Fruit fly (Drosophila melanogaster) whole organism, prepupa: ENCODE data around the gene CG7099.

Experiments
- CG10631 ChIP-seq: fragments of 200-800 bp; sonication (Bioruptor generic); optimal IDR thresholded peaks from 2 replicates; lab custom pipeline; 2016; ENCODE audit warnings: missing biosample characterization, missing genetic modification characterization
- CG11294 ChIP-seq: fragments of 200-800 bp; sonication (Bioruptor generic); IDR thresholded peaks from 2 replicates; pipeline ENCODE4 v1.3.6; 2022; ENCODE audit warnings: missing biosample characterization, missing genetic modification characterization
- CG11762 ChIP-seq: fragments of 200-800 bp; sonication (Bioruptor generic); optimal IDR thresholded peaks from 3 replicates; lab custom pipeline; 2016; ENCODE audit warnings: missing biosample characterization, missing genetic modification characterization; ENCODE audit not compliant: insufficient read depth
- CG15336 ChIP-seq: fragments of 200-800 bp; sonication (Bioruptor generic); IDR thresholded peaks from 2 replicates; pipeline ENCODE4 v1.3.6; 2022; ENCODE audit warnings: missing biosample characterization, missing genetic modification characterization
- CG34406 ChIP-seq: fragments of 200-800 bp; sonication (Bioruptor generic); optimal IDR thresholded peaks from 3 replicates; lab custom pipeline; 2016; ENCODE audit warnings: missing biosample characterization, missing genetic modification characterization
- CG3919 ChIP-seq: fragments of 200-800 bp; sonication (Bioruptor generic); optimal IDR thresholded peaks from 3 replicates; lab custom pipeline; 2016; ENCODE audit warnings: missing biosample characterization, missing genetic modification characterization
- CG6163 ChIP-seq: fragments of 200-800 bp; sonication (Bioruptor generic); IDR thresholded peaks from 3 replicates; pipeline ENCODE4 v1.3.6; 2022; ENCODE audit warnings: missing biosample characterization, missing genetic modification characterization
- CG6276 ChIP-seq: fragments of 200-800 bp; sonication (Bioruptor generic); optimal IDR thresholded peaks from 2 replicates; lab custom pipeline; 2017; ENCODE audit warnings: missing biosample characterization, mild to moderate bottlenecking, missing genetic modification characterization
- CG6792 ChIP-seq: fragments of 200-800 bp; sonication (Bioruptor generic); optimal IDR thresholded peaks from 3 replicates; lab custom pipeline; 2016; ENCODE audit warnings: missing biosample characterization, missing genetic modification characterization
- CG6808 ChIP-seq: fragments of 200-800 bp; sonication (Bioruptor generic); optimal IDR thresholded peaks from 3 replicates; lab custom pipeline; 2017; ENCODE audit warnings: missing biosample characterization, missing genetic modification characterization, mild to moderate bottlenecking, moderate library complexity, missing genetic modification reagents
- CG7368 ChIP-seq: fragments of 200-800 bp; sonication (Bioruptor generic); optimal IDR thresholded peaks from 3 replicates; lab custom pipeline; 2016; ENCODE audit warnings: missing biosample characterization, missing genetic modification characterization
- CG8632 ChIP-seq: fragments of 200-800 bp; sonication (Bioruptor generic); optimal IDR thresholded peaks from 3 replicates; lab custom pipeline; 2016; ENCODE audit warnings: missing biosample characterization, missing genetic modification characterization
- Eip75B ChIP-seq: fragments of 200-800 bp; sonication (Bioruptor generic); optimal IDR thresholded peaks from 3 replicates; lab custom pipeline; 2016; ENCODE audit warnings: missing biosample characterization, missing genetic modification characterization
- Eip78C ChIP-seq: fragments of 200-800 bp; sonication (Bioruptor generic); peaks from one replicate; lab custom pipeline; 2016; ENCODE audit warnings: missing biosample characterization, missing genetic modification characterization
- Eip93F ChIP-seq: fragments of 200-800 bp; sonication (Bioruptor generic); optimal IDR thresholded peaks from 2 replicates; lab custom pipeline; 2016; ENCODE audit warnings: missing biosample characterization, mild to moderate bottlenecking, missing genetic modification characterization
- Ets96B ChIP-seq: fragments of 200-800 bp; optimal IDR thresholded peaks from 2 replicates; lab custom pipeline; 2019; ENCODE audit warnings: missing biosample characterization, mild to moderate bottlenecking, missing genetic modification characterization, moderate library complexity
- Gug ChIP-seq: fragments of 200-800 bp; sonication (Bioruptor generic); IDR thresholded peaks from 2 replicates; pipeline ENCODE4 v1.3.6; 2022; ENCODE audit warnings: missing biosample characterization, missing genetic modification characterization
- Hr38 ChIP-seq: sonication (Bioruptor generic); optimal IDR thresholded peaks from 2 replicates; lab custom pipeline; 2016; ENCODE audit warnings: missing biosample characterization, missing genetic modification characterization
- Hr39 ChIP-seq: fragments of 200-800 bp; sonication (Bioruptor generic); optimal IDR thresholded peaks from 2 replicates; lab custom pipeline; 2016; ENCODE audit warnings: missing biosample characterization, missing genetic modification characterization
- Lpt ChIP-seq: fragments of 200-800 bp; sonication (Bioruptor generic); optimal IDR thresholded peaks from 3 replicates; lab custom pipeline; 2016; ENCODE audit warnings: missing biosample characterization, missing genetic modification characterization
- Met ChIP-seq: fragments of 200-800 bp; sonication (Bioruptor generic); optimal IDR thresholded peaks from 3 replicates; lab custom pipeline; 2016; ENCODE audit warnings: missing biosample characterization, missing genetic modification characterization
- OdsH ChIP-seq: fragments of 200-800 bp; sonication (Bioruptor generic); optimal IDR thresholded peaks from 3 replicates; lab custom pipeline; 2016; ENCODE audit warnings: missing biosample characterization, missing genetic modification characterization
- Smox ChIP-seq: fragments of 200-800 bp; sonication (Bioruptor generic); optimal IDR thresholded peaks from 3 replicates; lab custom pipeline; 2016; ENCODE audit warnings: missing biosample characterization, missing genetic modification characterization
- Sox14 ChIP-seq: fragments of 200-800 bp; sonication (Bioruptor generic); optimal IDR thresholded peaks from 3 replicates; lab custom pipeline; 2016; ENCODE audit warnings: missing biosample characterization, missing genetic modification characterization
- achi ChIP-seq: fragments of 200-800 bp; sonication (Bioruptor generic); optimal IDR thresholded peaks from 3 replicates; lab custom pipeline; 2016; ENCODE audit warnings: missing biosample characterization, missing genetic modification characterization
- acj6 ChIP-seq: fragments of 200-800 bp; sonication (Bioruptor generic); optimal IDR thresholded peaks from 3 replicates; lab custom pipeline; 2016; ENCODE audit warnings: missing biosample characterization, missing genetic modification characterization
- dsx ChIP-seq: fragments of 200-800 bp; optimal IDR thresholded peaks from 3 replicates; lab custom pipeline; 2019; ENCODE audit warnings: missing biosample characterization, mild to moderate bottlenecking, missing genetic modification characterization, moderate library complexity; ENCODE audit not compliant: poor library complexity, severe bottlenecking
- eg ChIP-seq: fragments of 200-800 bp; sonication (Bioruptor generic); IDR thresholded peaks from 3 replicates; pipeline ENCODE4 v1.3.6; 2022; ENCODE audit warnings: missing biosample characterization, missing genetic modification characterization
- esn ChIP-seq: fragments of 200-800 bp; sonication (Bioruptor generic); optimal IDR thresholded peaks from 2 replicates; lab custom pipeline; 2016; ENCODE audit warnings: missing biosample characterization, mild to moderate bottlenecking, missing genetic modification characterization, moderate library complexity
- fd59A ChIP-seq: fragments of 200-800 bp; sonication (Bioruptor generic); optimal IDR thresholded peaks from 2 replicates; lab custom pipeline; 2017; ENCODE audit warnings: missing biosample characterization, mild to moderate bottlenecking, missing genetic modification characterization, missing genetic modification reagents
- lz ChIP-seq: fragments of 200-800 bp; sonication (Bioruptor generic); optimal IDR thresholded peaks from 3 replicates; lab custom pipeline; 2016; ENCODE audit warnings: missing biosample characterization, missing genetic modification characterization
- net ChIP-seq: fragments of 200-800 bp; sonication (Bioruptor generic); optimal IDR thresholded peaks from 3 replicates; lab custom pipeline; 2016; ENCODE audit warnings: missing biosample characterization, missing genetic modification characterization
- spab ChIP-seq: fragments of 200-800 bp; sonication (Bioruptor generic); optimal IDR thresholded peaks from 2 replicates; lab custom pipeline; 2017; ENCODE audit warnings: missing biosample characterization, mild to moderate bottlenecking, missing genetic modification characterization, missing genetic modification reagents
- svp ChIP-seq: fragments of 200-800 bp; sonication (Bioruptor generic); peaks from one replicate; lab custom pipeline; 2016; ENCODE audit warnings: missing biosample characterization, missing genetic modification characterization
- topi ChIP-seq: fragments of 200-800 bp; sonication (Bioruptor generic); optimal IDR thresholded peaks from 3 replicates; lab custom pipeline; 2016; ENCODE audit warnings: missing biosample characterization, missing genetic modification characterization
- vri ChIP-seq: fragments of 200-800 bp; sonication (Bioruptor generic); optimal IDR thresholded peaks from 3 replicates; lab custom pipeline; 2016; ENCODE audit warnings: missing biosample characterization, mild to moderate bottlenecking, missing genetic modification characterization

CG7099 gene

DNA sequence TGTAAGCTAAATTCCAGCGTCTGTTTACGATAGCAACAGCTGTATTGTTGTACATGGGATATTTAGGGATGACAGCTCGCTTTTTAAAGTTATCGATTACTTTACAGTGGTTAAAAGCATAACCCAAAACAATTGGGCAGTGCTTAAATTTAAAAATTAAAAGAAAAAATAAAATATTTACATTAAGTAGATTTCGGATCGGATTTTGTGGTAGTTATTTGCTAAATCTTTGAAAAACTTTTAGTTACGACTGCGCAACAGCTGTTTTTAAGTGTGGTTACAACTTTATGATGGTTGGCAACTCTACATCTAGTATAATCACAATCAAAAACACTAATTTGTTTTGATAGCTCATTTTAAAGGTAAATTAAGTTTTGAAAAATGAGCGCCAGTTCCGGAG is at the start of gene CG7099, which contains the start of gene Ing5 (continued):
- peak; percentile 98 for TF ChIP-seq Eip78C (GFP tag; lab: Kevin White, UChicago)
- peak; percentile 93 for TF ChIP-seq net (GFP tag; lab: Kevin White, UChicago)
- peak; percentile 96 for TF ChIP-seq CG6163 (GFP tag; lab: Robert Waterston, UW)
- TF ChIP-seq CG15336 (GFP tag; lab: Robert Waterston, UW): peak; percentile 89
- peak; percentile 95 for TF ChIP-seq Met (GFP tag; lab: Kevin White, UChicago)
- peak; percentile 90 for TF ChIP-seq Lpt
- TF ChIP-seq acj6 (GFP tag; lab: Kevin White, UChicago): peak; percentile 97
- peak; percentile 95 for TF ChIP-seq Hr39 (GFP tag; lab: Kevin White, UChicago)

DNA sequence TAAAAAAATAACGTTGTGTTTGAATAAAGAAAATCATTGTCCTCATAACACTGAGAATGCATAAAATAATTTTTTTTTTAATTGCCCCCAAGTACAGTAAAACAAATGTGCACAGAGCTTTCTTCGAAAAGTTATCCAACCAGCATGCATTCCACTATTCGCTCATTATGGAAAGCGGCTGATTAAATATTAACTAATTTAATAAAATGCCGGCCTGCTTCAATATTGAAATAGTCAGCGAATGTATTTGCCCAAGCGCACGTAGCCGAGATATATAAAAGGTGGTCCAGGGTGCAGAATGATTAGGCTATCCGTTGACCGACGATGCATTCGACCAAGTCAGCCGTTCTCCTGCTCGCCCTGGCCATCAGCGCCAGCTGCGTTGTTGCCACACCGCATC is 39.9 kb upstream of the CG7099 start, which contains the start of gene CG16826:
Gene CG16826, plus strand, starts transcription at position 301 of the 400 bp plus-strand sequence.
- no peak for TF ChIP-seq spab (GFP tag; lab: Kevin White, UChicago)
- TF ChIP-seq CG6792 (GFP tag; lab: Kevin White, UChicago): no peak
- no peak for TF ChIP-seq Lpt
- TF ChIP-seq vri (GFP tag; lab: Kevin White, UChicago): no peak
- no peak for TF ChIP-seq CG34406 (GFP tag; lab: Kevin White, UChicago)
- no peak for TF ChIP-seq OdsH
- no peak for TF ChIP-seq Hr38 (GFP tag; lab: Kevin White, UChicago)
- no peak for TF ChIP-seq Sox14 (GFP tag; lab: Kevin White, UChicago)
- TF ChIP-seq CG11762 (GFP tag; lab: Kevin White, UChicago): no peak
- no peak for TF ChIP-seq CG3919 (GFP tag; lab: Kevin White, UChicago)
- no peak for TF ChIP-seq lz (GFP tag; lab: Kevin White, UChicago)
- no peak for TF ChIP-seq fd59A (GFP tag; lab: Kevin White, UChicago)
- no peak for TF ChIP-seq Eip93F (GFP tag; lab: Kevin White, UChicago)

DNA sequence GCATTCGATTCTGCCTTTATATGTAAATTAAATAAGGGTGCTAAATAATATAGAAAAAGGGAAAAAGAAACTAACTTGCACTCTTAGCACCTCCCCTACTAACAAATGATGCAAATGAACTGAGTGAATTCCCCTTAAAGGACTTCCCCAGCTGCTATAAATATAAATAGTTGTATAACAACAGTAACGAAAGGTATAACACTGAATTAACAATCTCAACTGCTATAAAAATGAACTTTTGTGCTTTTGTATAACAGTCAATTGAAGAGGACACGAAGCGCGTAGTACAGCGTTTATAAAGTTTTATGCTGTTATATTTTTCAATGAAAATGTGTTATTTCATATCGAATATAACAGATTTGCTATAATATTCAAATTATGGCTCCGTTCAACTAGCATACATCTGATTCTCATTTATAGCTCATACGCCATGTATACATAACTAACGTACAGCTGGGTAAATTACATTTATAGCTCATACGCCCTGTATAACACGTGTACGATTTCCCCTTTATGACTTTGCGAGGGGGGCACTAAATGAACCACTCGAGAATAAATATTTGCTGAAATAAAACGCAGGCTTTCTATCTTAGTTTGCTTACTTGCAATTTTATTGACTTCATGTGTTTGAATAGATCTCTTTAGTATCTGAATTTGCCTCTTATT is 38.0 kb upstream of the CG7099 start:
- TF ChIP-seq Eip78C (GFP tag; lab: Kevin White, UChicago) (peak; percentile 73), CG10631 (no peak)

DNA sequence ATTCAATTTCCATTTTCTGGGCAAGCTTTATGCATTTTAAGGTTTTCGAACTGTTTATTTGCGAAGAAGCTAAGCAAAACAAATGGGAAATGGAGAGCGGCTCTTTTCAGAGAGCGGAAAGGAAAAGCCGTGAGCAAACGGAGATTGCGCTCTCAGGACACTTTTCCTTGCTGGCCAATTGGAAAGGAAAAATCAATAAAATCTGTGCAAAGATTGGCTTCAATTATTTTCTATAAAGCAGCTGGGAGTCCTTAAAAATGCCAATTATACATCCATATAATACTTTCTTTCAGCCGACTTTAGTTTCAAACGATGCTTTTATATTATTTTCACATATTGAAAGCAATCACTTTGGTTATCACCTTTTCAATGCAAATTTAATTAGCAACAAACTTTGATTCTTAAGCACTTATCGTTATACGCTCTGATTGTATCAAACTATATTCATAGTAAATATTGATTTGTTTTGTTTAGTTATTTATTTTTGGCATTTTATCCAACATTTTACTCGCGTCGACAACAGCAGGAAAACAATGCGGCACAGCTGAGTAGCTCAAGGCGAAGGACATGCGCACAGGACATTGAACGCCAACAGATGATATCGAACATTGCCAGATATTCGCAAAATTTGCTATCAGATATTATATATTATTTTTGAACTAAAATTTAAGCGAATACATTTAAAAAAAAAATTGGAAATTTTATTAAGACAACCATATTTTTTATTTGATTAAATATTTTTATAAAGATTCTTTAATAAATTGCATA is 32.6 kb upstream of the CG7099 start, which contains the start of gene CG9395:
Gene CG9395, minus strand, starts transcription at position 494 of the 768 bp plus-strand sequence.
- TF ChIP-seq topi (GFP tag; lab: Kevin White, UChicago): no peak
- no peak for TF ChIP-seq Ets96B (tag; lab: Kevin White, UChicago)
- no peak for TF ChIP-seq Eip93F (GFP tag; lab: Kevin White, UChicago)
- TF ChIP-seq eg (GFP tag; lab: Robert Waterston, UW): no peak
- no peak for TF ChIP-seq Eip75B
- TF ChIP-seq CG11762 (GFP tag; lab: Kevin White, UChicago): no peak
- no peak for TF ChIP-seq dsx
- TF ChIP-seq CG6808: no peak
- no peak for TF ChIP-seq CG8632 (GFP tag; lab: Kevin White, UChicago)
- no peak for TF ChIP-seq Lpt
- TF ChIP-seq CG3919 (GFP tag; lab: Kevin White, UChicago): no peak
- no peak for TF ChIP-seq esn
- TF ChIP-seq CG6276 (GFP tag; lab: Kevin White, UChicago): no peak

DNA sequence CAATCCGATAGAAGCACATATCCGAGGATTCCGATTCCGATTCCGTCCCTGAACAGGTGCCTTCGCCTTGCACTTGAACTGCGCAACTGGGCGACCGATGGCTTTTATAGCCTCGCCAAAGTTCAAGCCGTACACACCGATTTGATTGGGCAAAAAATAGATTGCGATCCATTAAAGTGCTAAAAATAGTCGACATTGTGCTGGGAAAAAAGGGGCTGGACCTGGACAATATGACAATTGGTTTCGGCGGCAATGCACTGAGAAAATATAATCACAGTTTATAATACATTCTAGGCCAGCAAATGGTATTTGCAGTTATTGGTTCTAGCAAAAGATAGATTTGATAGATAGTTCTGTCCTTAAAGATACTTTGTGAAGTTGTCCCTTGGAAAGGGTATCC is 25.9 kb upstream of the CG7099 start, which contains the start of gene CG9377:
Gene CG9377, minus strand, starts transcription at position 101 of the 400 bp plus-strand sequence.
- TF ChIP-seq CG7368 (no peak), CG11294 (no peak), svp (no peak), achi (no peak), Smox (GFP tag; lab: Kevin White, UChicago) (no peak), CG34406 (GFP tag; lab: Kevin White, UChicago) (no peak), lz (GFP tag; lab: Kevin White, UChicago) (no peak), Gug (GFP tag; lab: Robert Waterston, UW) (no peak)
